Fruit fly (Drosophila melanogaster) whole organism, embryonic: ENCODE data around the gene CG8668.

ENCODE experiments used
- Adf1 ChIP-seq: fragments of 200-800 bp; sonication (Bioruptor generic); IDR thresholded peaks from 2 replicates; pipeline ENCODE4 v1.3.6; 2022; ENCODE audit warnings: missing biosample characterization, missing genetic modification characterization
- Antp ChIP-seq: fragments of 200-800 bp; sonication (Bioruptor generic); optimal IDR thresholded peaks from 3 replicates; lab custom pipeline; 2016; ENCODE audit warnings: missing biosample characterization, missing genetic modification characterization
- Awh ChIP-seq: fragments of 200-800 bp; sonication (Bioruptor generic); IDR thresholded peaks from 2 replicates; pipeline ENCODE4, ENCODE4 v1.3.6; 2022; ENCODE audit warnings: missing biosample characterization, missing genetic modification characterization
- B-H2 ChIP-seq: fragments of 200-800 bp; sonication (Bioruptor generic); optimal IDR thresholded peaks from 2 replicates; lab custom pipeline; 2018; ENCODE audit warnings: missing biosample characterization, mild to moderate bottlenecking, missing genetic modification characterization
- CG10959 ChIP-seq: fragments of 200-800 bp; sonication (Bioruptor generic); IDR thresholded peaks from 2 replicates; pipeline ENCODE4 v1.3.6; 2022; ENCODE audit warnings: missing biosample characterization, missing genetic modification characterization
- CG10979 ChIP-seq: fragments of 200-800 bp; sonication (Bioruptor generic); optimal IDR thresholded peaks from 2 replicates; lab custom pipeline; 2018; ENCODE audit warnings: missing biosample characterization, mild to moderate bottlenecking, missing genetic modification characterization, moderate library complexity
- CG13287 ChIP-seq: fragments of 200-800 bp; sonication (Bioruptor generic); IDR thresholded peaks from 2 replicates; pipeline ENCODE4 v1.3.6; 2022; ENCODE audit warnings: missing biosample characterization, missing genetic modification characterization; ENCODE audit not compliant: partially characterized antibody
- CG14667 ChIP-seq: fragments of 200-800 bp; sonication (Bioruptor generic); IDR thresholded peaks from 2 replicates; pipeline ENCODE4 v1.3.6; 2022; ENCODE audit warnings: missing biosample characterization, missing genetic modification characterization
- CG14965 ChIP-seq: fragments of 200-800 bp; sonication (Bioruptor generic); optimal IDR thresholded peaks from 2 replicates; lab custom pipeline; 2016; ENCODE audit warnings: missing biosample characterization, missing genetic modification characterization, borderline replicate concordance
- CG15011 ChIP-seq: fragments of 200-800 bp; sonication (Bioruptor generic); optimal IDR thresholded peaks from 3 replicates; lab custom pipeline; 2018; ENCODE audit warnings: missing biosample characterization, mild to moderate bottlenecking, missing genetic modification characterization
- CG16813 ChIP-seq: fragments of 200-800 bp; sonication (Bioruptor generic); IDR thresholded peaks from 3 replicates; pipeline ENCODE4 v1.3.6; 2022; ENCODE audit warnings: missing biosample characterization, missing genetic modification characterization; ENCODE audit not compliant: partially characterized antibody
- CG2678 ChIP-seq: fragments of 200-800 bp; sonication (Bioruptor generic); optimal IDR thresholded peaks from 3 replicates; lab custom pipeline; 2019; ENCODE audit warnings: missing biosample characterization, mild to moderate bottlenecking, missing genetic modification characterization, moderate library complexity
- CG30403 ChIP-seq: fragments of 200-800 bp; sonication (Bioruptor generic); optimal IDR thresholded peaks from 3 replicates; lab custom pipeline; 2016; ENCODE audit warnings: missing biosample characterization, missing genetic modification characterization
- CG32532 ChIP-seq: fragments of 200-800 bp; sonication (Bioruptor generic); IDR thresholded peaks from 2 replicates; pipeline ENCODE4 v1.3.6; 2022; ENCODE audit warnings: missing biosample characterization, missing genetic modification characterization
- CG32772 ChIP-seq: fragments of 200-800 bp; sonication (Bioruptor generic); IDR thresholded peaks from 2 replicates; pipeline ENCODE4 v1.3.6; 2022; ENCODE audit warnings: missing biosample characterization, missing genetic modification characterization
- CG33557 ChIP-seq: fragments of 200-800 bp; sonication (Bioruptor generic); optimal IDR thresholded peaks from 2 replicates; lab custom pipeline; 2019; ENCODE audit warnings: missing biosample characterization, mild to moderate bottlenecking, missing genetic modification characterization, moderate library complexity
- CG3407 ChIP-seq: fragments of 200-800 bp; sonication (Bioruptor generic); optimal IDR thresholded peaks from 2 replicates; lab custom pipeline; 2018; ENCODE audit warnings: missing biosample characterization, mild to moderate bottlenecking, missing genetic modification characterization
- CG34224 ChIP-seq: fragments of 200-800 bp; sonication (Bioruptor generic); IDR thresholded peaks from 3 replicates; pipeline ENCODE4 v1.3.6; 2022; ENCODE audit warnings: missing biosample characterization, missing genetic modification characterization; ENCODE audit not compliant: partially characterized antibody
- CG43689 ChIP-seq: fragments of 200-800 bp; sonication (Bioruptor generic); IDR thresholded peaks from 2 replicates; pipeline ENCODE4 v1.3.6; 2022; ENCODE audit warnings: missing biosample characterization, missing genetic modification characterization
- CG4404 ChIP-seq: fragments of 200-800 bp; sonication (Bioruptor generic); IDR thresholded peaks from 2 replicates; pipeline ENCODE4 v1.3.6; 2022; ENCODE audit warnings: missing biosample characterization, missing genetic modification characterization
- CG4424 ChIP-seq: fragments of 200-800 bp; sonication (Bioruptor generic); optimal IDR thresholded peaks from 3 replicates; lab custom pipeline; 2016; ENCODE audit warnings: missing biosample characterization, missing genetic modification characterization
- CG6272 ChIP-seq: fragments of 200-800 bp; sonication (Bioruptor generic); IDR thresholded peaks from 2 replicates; pipeline ENCODE4 v1.3.6; 2022; ENCODE audit warnings: missing biosample characterization, missing genetic modification characterization
- CG6689 ChIP-seq: fragments of 200-800 bp; sonication (Bioruptor generic); IDR thresholded peaks from 2 replicates; pipeline ENCODE4 v1.3.6; 2022; ENCODE audit warnings: missing biosample characterization, missing genetic modification characterization
- CoRest ChIP-seq: fragments of 200-800 bp; sonication (Bioruptor generic); optimal IDR thresholded peaks from 3 replicates; lab custom pipeline; 2018; ENCODE audit warnings: missing biosample characterization, mild to moderate bottlenecking, missing genetic modification characterization, moderate library complexity
- Dfd ChIP-seq, 2 experiments: fragments of >200 bp; optimal IDR thresholded peaks; 2 replicates each; lab custom pipeline; 2017; ENCODE audit warnings: missing biosample characterization in 2 of 2, missing genetic modification characterization in 2 of 2
- H2.0 ChIP-seq: fragments of 200-800 bp; sonication (Bioruptor generic); IDR thresholded peaks from 2 replicates; pipeline ENCODE4 v1.3.6; 2022; ENCODE audit warnings: missing biosample characterization, missing genetic modification characterization
- Hey ChIP-seq: fragments of 200-800 bp; sonication (Bioruptor generic); optimal IDR thresholded peaks from 3 replicates; lab custom pipeline; 2018; ENCODE audit warnings: missing biosample characterization, mild to moderate bottlenecking, missing genetic modification characterization
- MESR4 ChIP-seq: fragments of 200-800 bp; sonication (Bioruptor generic); optimal IDR thresholded peaks from 2 replicates; lab custom pipeline; 2018; ENCODE audit warnings: missing biosample characterization, mild to moderate bottlenecking, missing genetic modification characterization, moderate library complexity
- Nf-YC ChIP-seq: fragments of 200-800 bp; optimal IDR thresholded peaks from 3 replicates; lab custom pipeline; 2019; ENCODE audit warnings: missing biosample characterization, mild to moderate bottlenecking, missing genetic modification characterization, moderate library complexity
- Pdp1 ChIP-seq, 2 experiments: fragments of 200-800 bp; sonication (Bioruptor generic); optimal IDR thresholded peaks; 3 replicates each; lab custom pipeline; 2016; ENCODE audit warnings: missing biosample characterization in 2 of 2, missing genetic modification characterization in 2 of 2, mild to moderate bottlenecking in 1 of 2, moderate library complexity in 1 of 2
- Poxn ChIP-seq: fragments of 200-800 bp; sonication (Bioruptor generic); IDR thresholded peaks from 2 replicates; pipeline ENCODE4 v1.3.6; 2022; ENCODE audit warnings: missing biosample characterization, missing genetic modification characterization
- Usf ChIP-seq: fragments of 200-800 bp; sonication (Bioruptor generic); optimal IDR thresholded peaks from 2 replicates; lab custom pipeline; 2017; ENCODE audit warnings: missing genotype, missing biosample characterization, missing genetic modification characterization
- ato ChIP-seq: fragments of 200-800 bp; sonication (Bioruptor generic); IDR thresholded peaks from 2 replicates; pipeline ENCODE4 v1.3.6; 2022; ENCODE audit warnings: missing biosample characterization, missing genetic modification characterization; ENCODE audit not compliant: partially characterized antibody
- bbx ChIP-seq: fragments of 200-800 bp; sonication (Bioruptor generic); IDR thresholded peaks from 2 replicates; pipeline ENCODE4 v1.3.6; 2022; ENCODE audit warnings: missing biosample characterization, missing genetic modification characterization; ENCODE audit not compliant: partially characterized antibody
- btn ChIP-seq: fragments of 200-800 bp; sonication (Bioruptor generic); optimal IDR thresholded peaks from 2 replicates; lab custom pipeline; 2016; ENCODE audit warnings: missing biosample characterization, missing genetic modification characterization
- cato ChIP-seq: fragments of 200-800 bp; sonication (Bioruptor generic); optimal IDR thresholded peaks from 2 replicates; lab custom pipeline; 2016; ENCODE audit warnings: missing biosample characterization, missing genetic modification characterization, borderline replicate concordance
- cg ChIP-seq: fragments of 200-800 bp; sonication (Bioruptor generic); optimal IDR thresholded peaks from 3 replicates; lab custom pipeline; 2019; ENCODE audit warnings: missing biosample characterization, mild to moderate bottlenecking, missing genetic modification characterization, moderate library complexity
- dmrt99B ChIP-seq: fragments of 200-800 bp; sonication (Bioruptor generic); optimal IDR thresholded peaks from 2 replicates; lab custom pipeline; 2018; ENCODE audit warnings: missing biosample characterization, mild to moderate bottlenecking, missing genetic modification characterization, moderate library complexity
- emc ChIP-seq: fragments of 200-800 bp; sonication (Bioruptor generic); optimal IDR thresholded peaks from 2 replicates; lab custom pipeline; 2016; ENCODE audit warnings: missing biosample characterization, missing genetic modification characterization
- fd3F ChIP-seq: fragments of 200-800 bp; sonication (Bioruptor generic); optimal IDR thresholded peaks from 2 replicates; lab custom pipeline; 2018; ENCODE audit warnings: missing biosample characterization, mild to moderate bottlenecking, missing genetic modification characterization, moderate library complexity
- gro ChIP-seq: fragments of 200-800 bp; sonication (Bioruptor generic); optimal IDR thresholded peaks from 2 replicates; lab custom pipeline; 2016; ENCODE audit warnings: missing biosample characterization, missing genetic modification characterization
- hkb ChIP-seq, 2 experiments: fragments of 200-800 bp in 1 of 2; fragments of >200 bp in 1 of 2; sonication (Bioruptor generic) in 1 of 2; IDR thresholded peaks in 1 of 2; optimal IDR thresholded peaks in 1 of 2; 2 replicates each; pipeline versions ENCODE4 v1.3.6 to Lab custom; 2017 to 2022; ENCODE audit warnings: missing biosample characterization in 1 of 2, missing genetic modification characterization in 1 of 2
- kay ChIP-seq: fragments of 200-800 bp; sonication (Bioruptor generic); optimal IDR thresholded peaks from 2 replicates; lab custom pipeline; 2016; ENCODE audit warnings: missing biosample characterization, missing genetic modification characterization
- klu ChIP-seq: fragments of 200-800 bp; sonication (Bioruptor generic); IDR thresholded peaks from 2 replicates; pipeline ENCODE4 v1.3.6; 2022; ENCODE audit warnings: missing biosample characterization, missing genetic modification characterization
- pita ChIP-seq: fragments of 200-800 bp; sonication (Bioruptor generic); optimal IDR thresholded peaks from 2 replicates; lab custom pipeline; 2017; ENCODE audit warnings: missing biosample characterization, mild to moderate bottlenecking, missing genetic modification characterization
- rib ChIP-seq: fragments of 200-800 bp; sonication (Bioruptor generic); IDR thresholded peaks from 2 replicates; pipeline ENCODE4 v1.3.6; 2022; ENCODE audit warnings: missing biosample characterization, missing genetic modification characterization
- salm ChIP-seq: fragments of 200-800 bp; sonication (Bioruptor generic); optimal IDR thresholded peaks from 2 replicates; lab custom pipeline; 2018; ENCODE audit warnings: missing biosample characterization, mild to moderate bottlenecking, missing genetic modification characterization
- slp2 ChIP-seq: fragments of 200-800 bp; sonication (Bioruptor generic); optimal IDR thresholded peaks from 2 replicates; lab custom pipeline; 2016; ENCODE audit warnings: missing biosample characterization, missing genetic modification characterization
- sug ChIP-seq: fragments of 200-800 bp; optimal IDR thresholded peaks from 2 replicates; lab custom pipeline; 2019; ENCODE audit warnings: missing biosample characterization, mild to moderate bottlenecking, missing genetic modification characterization, moderate library complexity
- trem ChIP-seq: fragments of 200-800 bp; optimal IDR thresholded peaks from 3 replicates; lab custom pipeline; 2019; ENCODE audit warnings: missing biosample characterization, mild to moderate bottlenecking, missing genetic modification characterization, moderate library complexity
- vnd ChIP-seq: fragments of 200-800 bp; sonication (Bioruptor generic); IDR thresholded peaks from 3 replicates; pipeline ENCODE4 v1.3.6; 2022; ENCODE audit warnings: missing biosample characterization, missing genetic modification characterization; ENCODE audit not compliant: partially characterized antibody

The CG8668 gene

DNA sequence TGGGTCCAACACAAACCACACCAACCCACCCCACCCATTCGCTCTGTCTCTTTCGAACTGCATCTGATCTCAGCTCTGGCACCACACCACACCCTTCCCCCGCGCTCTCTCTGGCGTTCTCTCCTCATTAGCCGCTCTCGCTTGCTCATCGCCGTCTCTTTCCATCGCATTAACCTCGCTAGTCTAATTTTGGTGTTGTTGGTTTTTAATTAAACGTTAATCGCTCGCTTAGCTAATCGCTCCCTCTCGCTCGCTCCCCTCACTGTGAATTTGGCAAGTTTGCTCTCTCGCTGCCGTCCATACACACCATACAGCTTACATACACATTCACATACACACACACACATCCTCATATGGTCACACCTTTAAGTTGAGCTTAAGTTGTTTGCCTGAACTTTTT, 22.7 kb upstream of the CG8668 start (continued):
- TF ChIP-seq CG14965: no peak
- no peak for TF ChIP-seq CG2678 (tag; lab: Kevin White, UChicago)
- TF ChIP-seq klu: no peak
- no peak for TF ChIP-seq H2.0
- no peak for TF ChIP-seq fd3F (GFP tag; lab: Kevin White, UChicago)
- TF ChIP-seq B-H2 (GFP tag; lab: Kevin White, UChicago): no peak
- no peak for TF ChIP-seq cato (GFP tag; lab: Kevin White, UChicago)
- TF ChIP-seq ato: no peak
- TF ChIP-seq CG33557: no peak
- TF ChIP-seq CG30403 (GFP tag; lab: Kevin White, UChicago): no peak
- no peak for TF ChIP-seq sug (tag; lab: Kevin White, UChicago)
- TF ChIP-seq CG32772: no peak
- peak in 1 of 2 experiments; percentile 35 for TF ChIP-seq Pdp1 (GFP tag; optimal IDR thresholded peaks at IDR 0.05; lab: Kevin White, UChicago)
- TF ChIP-seq Hey (tag; lab: Kevin White, UChicago): no peak
- TF ChIP-seq CG15011 (GFP tag; lab: Kevin White, UChicago): no peak
- no peak for TF ChIP-seq Antp
- TF ChIP-seq MESR4 (GFP tag; lab: Kevin White, UChicago): no peak
- no peak for TF ChIP-seq CG4424 (GFP tag; lab: Kevin White, UChicago)
- TF ChIP-seq CG10979: no peak
- TF ChIP-seq CoRest (tag; lab: Kevin White, UChicago): no peak
- no peak for TF ChIP-seq Poxn (GFP tag; lab: Robert Waterston, UW)
- no peak for TF ChIP-seq Dfd (GFP tag; optimal IDR thresholded peaks at IDR 0.05; lab: Kevin White, UChicago)
- TF ChIP-seq CG43689 (GFP tag; lab: Robert Waterston, UW): no peak
- TF ChIP-seq CG13287 (GFP tag; lab: Robert Waterston, UW): peak; percentile 8; the same call in 1 of the 2 replicates
- no peak for TF ChIP-seq btn (GFP tag; lab: Kevin White, UChicago)
- no peak for TF ChIP-seq CG3407 (GFP tag; lab: Kevin White, UChicago)
- TF ChIP-seq CG16813 (GFP tag; lab: Robert Waterston, UW): no peak
- no peak for TF ChIP-seq dmrt99B (tag; lab: Kevin White, UChicago)
- no peak for TF ChIP-seq CG6689 (GFP tag; lab: Robert Waterston, UW)
- TF ChIP-seq slp2 (GFP tag; lab: Kevin White, UChicago): no peak
- TF ChIP-seq Usf: no peak
- no peak for TF ChIP-seq kay (GFP tag; lab: Kevin White, UChicago)
- TF ChIP-seq salm: no peak
- TF ChIP-seq emc (GFP tag; lab: Kevin White, UChicago): no peak
- TF ChIP-seq pita: no peak
- no peak for TF ChIP-seq CG34224 (GFP tag; lab: Robert Waterston, UW)
- TF ChIP-seq Adf1 (GFP tag; lab: Robert Waterston, UW): no peak; the same call in 1 of the 2 replicates
- no peak for TF ChIP-seq CG10959 (GFP tag; lab: Robert Waterston, UW)
- peak; percentile 79 for TF ChIP-seq cg
- TF ChIP-seq Nf-YC (tag; lab: Kevin White, UChicago): peak; percentile 10
- no peak for TF ChIP-seq trem (tag; lab: Kevin White, UChicago)
- no peak for TF ChIP-seq bbx (GFP tag; lab: Robert Waterston, UW)
- TF ChIP-seq gro (GFP tag; lab: Kevin White, UChicago): peak; percentile 7
- TF ChIP-seq CG14667: no peak
- no peak for TF ChIP-seq vnd (GFP tag; lab: Robert Waterston, UW)
- peak; percentile 92 for TF ChIP-seq Awh
- no peak for TF ChIP-seq CG6272 (GFP tag; lab: Robert Waterston, UW)
- peak; percentile 60 for TF ChIP-seq rib
- peak; percentile 8; the same call in 1 of the 2 replicates for TF ChIP-seq CG32532 (GFP tag; lab: Robert Waterston, UW)
- no peak for TF ChIP-seq CG4404 (GFP tag; lab: Robert Waterston, UW)
- TF ChIP-seq hkb (optimal IDR thresholded peaks at IDR 0.05; lab: Kevin White, UChicago): no peak
- TF ChIP-seq hkb (GFP tag; IDR thresholded peaks at IDR 0.05; lab: Robert Waterston, UW): no peak
